Worm (Caenorhabditis elegans) whole organism, midembryonic: ENCODE results near the gene T01D3.1.

Source experiments
- T22C8.4 ChIP-seq: fragments of 200-800 bp; sonication (Bioruptor generic); IDR thresholded peaks from 2 replicates; pipeline ENCODE4 v1.3.6; 2022; ENCODE audit warnings: missing genetic modification characterization, missing compliant biosample characterization
- cog-1 ChIP-seq: sonication (generic microtip); optimal IDR thresholded peaks from 2 replicates; lab custom pipeline; 2016; ENCODE audit warnings: missing genetic modification characterization, missing compliant biosample characterization
- flt-1 ChIP-seq: fragments of 200-800 bp; sonication (Bioruptor generic); IDR thresholded peaks from 2 replicates; pipeline ENCODE4 v1.3.6; 2022; ENCODE audit warnings: missing genetic modification characterization, missing compliant biosample characterization
- klf-2 ChIP-seq: fragments of 200-800 bp; sonication (Bioruptor generic); conservative IDR thresholded peaks from 2 replicates; pipeline ENCODE4 v1.3.6; 2022; ENCODE audit warnings: missing genetic modification reagents, missing genetic modification characterization, missing compliant biosample characterization
- med-1 ChIP-seq: sonication (generic microtip); optimal IDR thresholded peaks from 2 replicates; lab custom pipeline; 2017; ENCODE audit warnings: missing genetic modification characterization, mild to moderate bottlenecking, missing compliant biosample characterization, antibody characterized with exemption, missing genetic modification reagents; ENCODE audit not compliant: insufficient read depth
- ref-1 ChIP-seq: fragments of 200-800 bp; sonication (Bioruptor generic); conservative IDR thresholded peaks from 2 replicates; pipeline ENCODE4 v1.3.6; 2022; ENCODE audit warnings: missing genetic modification reagents, missing genetic modification characterization, missing compliant biosample characterization
- tab-1 ChIP-seq: fragments of 200-800 bp; sonication (Bioruptor generic); IDR thresholded peaks from 2 replicates; pipeline ENCODE4 v1.3.6; 2022; ENCODE audit warnings: missing genetic modification characterization, missing compliant biosample characterization
- ztf-23 ChIP-seq: fragments of 200-800 bp; sonication (Bioruptor generic); IDR thresholded peaks from 2 replicates; pipeline ENCODE4 v1.3.6; 2022; ENCODE audit warnings: missing genetic modification reagents, missing genetic modification characterization, missing compliant biosample characterization
- ztf-29 ChIP-seq: fragments of 200-800 bp; sonication (Bioruptor generic); IDR thresholded peaks from 2 replicates; pipeline ENCODE4 v1.3.6; 2022; ENCODE audit warnings: missing genetic modification reagents, missing genetic modification characterization, missing compliant biosample characterization

Gene T01D3.1

ce11 chrV:13724781-13725180 is 35.1 kb downstream of the T01D3.1 start, which contains the start of gene F35E12.2:
TSS of gene F35E12.2 (minus strand) at chrV:13724881.
- no peak for TF ChIP-seq klf-2 (GFP tag; lab: Robert Waterston, UW)
- TF ChIP-seq T22C8.4 (GFP tag; lab: Robert Waterston, UW), result no peak
- TF ChIP-seq ztf-23 (GFP tag; lab: Robert Waterston, UW), result no peak
- TF ChIP-seq tab-1 (GFP tag; lab: Robert Waterston, UW), result no peak
- no peak for TF ChIP-seq ref-1
- no peak for TF ChIP-seq cog-1 (tag; lab: Kevin White, UChicago)
- no peak for TF ChIP-seq flt-1
- TF ChIP-seq ztf-29 (GFP tag; lab: Robert Waterston, UW), result no peak

ce11 chrV:13725574-13725973 is 35.9 kb downstream of the T01D3.1 start, which contains the start of gene fbxa-181:
TSS of gene fbxa-181 (plus strand) at chrV:13725874.
- no peak for TF ChIP-seq ztf-23 (GFP tag; lab: Robert Waterston, UW)
- TF ChIP-seq T22C8.4 (GFP tag; lab: Robert Waterston, UW), result no peak
- TF ChIP-seq ztf-29 (GFP tag; lab: Robert Waterston, UW), result no peak

- TF ChIP-seq ztf-23 (GFP tag; lab: Robert Waterston, UW), result no peak
- TF ChIP-seq klf-2 (GFP tag; lab: Robert Waterston, UW), result no peak
- no peak for TF ChIP-seq ref-1
- TF ChIP-seq med-1 (GFP tag; lab: Kevin White, UChicago), result no peak
- TF ChIP-seq tab-1 (GFP tag; lab: Robert Waterston, UW), result no peak
- no peak for TF ChIP-seq ztf-29 (GFP tag; lab: Robert Waterston, UW)
- no peak for TF ChIP-seq cog-1 (tag; lab: Kevin White, UChicago)
- no peak for TF ChIP-seq flt-1
- TF ChIP-seq T22C8.4 (GFP tag; lab: Robert Waterston, UW), result no peak
Observed at ce11 chrV:13730762-13731161, 41.1 kb downstream of the T01D3.1 start, which contains the start of gene dct-17. TSS of gene dct-17 (minus strand) at chrV:13730784.

ce11 chrV:13736147-13736546 is 46.5 kb downstream of the T01D3.1 start, which contains the start of gene F35E12.6:
TSS of gene F35E12.6 (minus strand) at chrV:13736247.
- no peak for TF ChIP-seq ztf-23 (GFP tag; lab: Robert Waterston, UW)
- no peak for TF ChIP-seq flt-1
- no peak for TF ChIP-seq ref-1
- no peak for TF ChIP-seq klf-2 (GFP tag; lab: Robert Waterston, UW)
- no peak for TF ChIP-seq cog-1 (tag; lab: Kevin White, UChicago)
- no peak for TF ChIP-seq med-1 (GFP tag; lab: Kevin White, UChicago)
- no peak for TF ChIP-seq tab-1 (GFP tag; lab: Robert Waterston, UW)
- TF ChIP-seq T22C8.4 (GFP tag; lab: Robert Waterston, UW), result no peak
- TF ChIP-seq ztf-29 (GFP tag; lab: Robert Waterston, UW), result no peak

ce11 chrV:13738374-13738773 is 48.7 kb downstream of the T01D3.1 start, which contains the start of gene irg-5:
TSS of gene irg-5 (minus strand) at chrV:13738474.
- TF ChIP-seq cog-1 (tag; lab: Kevin White, UChicago) (no peak), T22C8.4 (GFP tag; lab: Robert Waterston, UW) (no peak), klf-2 (GFP tag; lab: Robert Waterston, UW) (no peak), ref-1 (no peak), ztf-23 (GFP tag; lab: Robert Waterston, UW) (no peak), med-1 (GFP tag; lab: Kevin White, UChicago) (no peak), flt-1 (no peak), tab-1 (GFP tag; lab: Robert Waterston, UW) (no peak), ztf-29 (GFP tag; lab: Robert Waterston, UW) (no peak)

ce11 chrV:13739901-13740300 is 50.2 kb downstream of the T01D3.1 start:
- TF ChIP-seq flt-1, result no peak
- TF ChIP-seq tab-1 (GFP tag; lab: Robert Waterston, UW), result no peak
- no peak for TF ChIP-seq T22C8.4 (GFP tag; lab: Robert Waterston, UW)
- TF ChIP-seq ztf-29 (GFP tag; lab: Robert Waterston, UW), result no peak
- no peak for TF ChIP-seq ref-1
- TF ChIP-seq cog-1 (tag; lab: Kevin White, UChicago), result no peak
- no peak for TF ChIP-seq med-1 (GFP tag; lab: Kevin White, UChicago)
- no peak for TF ChIP-seq ztf-23 (GFP tag; lab: Robert Waterston, UW)
- no peak for TF ChIP-seq klf-2 (GFP tag; lab: Robert Waterston, UW)

- no peak for TF ChIP-seq cog-1 (tag; lab: Kevin White, UChicago)
- no peak for TF ChIP-seq klf-2 (GFP tag; lab: Robert Waterston, UW)
- no peak for TF ChIP-seq flt-1
- no peak for TF ChIP-seq ztf-29 (GFP tag; lab: Robert Waterston, UW)
- no peak for TF ChIP-seq med-1 (GFP tag; lab: Kevin White, UChicago)
- no peak for TF ChIP-seq ztf-23 (GFP tag; lab: Robert Waterston, UW)
- no peak for TF ChIP-seq T22C8.4 (GFP tag; lab: Robert Waterston, UW)
- no peak for TF ChIP-seq ref-1
- no peak for TF ChIP-seq tab-1 (GFP tag; lab: Robert Waterston, UW)
Observed at ce11 chrV:13744901-13745300, 55.2 kb downstream of the T01D3.1 start, which contains the start of gene F35E12.9. TSS of gene F35E12.9 (minus strand) at chrV:13745127.

- TF ChIP-seq tab-1 (GFP tag; lab: Robert Waterston, UW) (no peak), T22C8.4 (GFP tag; lab: Robert Waterston, UW) (no peak), flt-1 (no peak), ztf-29 (GFP tag; lab: Robert Waterston, UW) (no peak), cog-1 (tag; lab: Kevin White, UChicago) (no peak)
Observed at ce11 chrV:13748658-13749057, 59.0 kb downstream of the T01D3.1 start, which contains the start of gene F35E12.10. TSS of gene F35E12.10 (minus strand) at chrV:13748758.

ce11 chrV:13751811-13752210 is 62.1 kb downstream of the T01D3.1 start, which contains the start of gene cld-9:
TSS of gene cld-9 (minus strand) at chrV:13751891.
- TF ChIP-seq flt-1, result no peak
- no peak for TF ChIP-seq ref-1
- TF ChIP-seq klf-2 (GFP tag; lab: Robert Waterston, UW), result no peak
